Worm (Caenorhabditis elegans) whole organism, L3 larva: Measurements from ENCODE around the gene F40F8.5.

Experiments used
- R02D3.7 ChIP-seq: fragments of 150-350 bp; optimal IDR thresholded peaks from 2 replicates; lab custom pipeline; 2014; ENCODE audit warnings: missing biosample characterization, missing genetic modification characterization
- ZK546.5 ChIP-seq: sonication (generic microtip); optimal IDR thresholded peaks from 2 replicates; lab custom pipeline; 2017; ENCODE audit warnings: missing biosample characterization, missing genetic modification characterization
- aly-2 ChIP-seq: fragments of 150-350 bp; optimal IDR thresholded peaks from 2 replicates; lab custom pipeline; 2014; ENCODE audit warnings: missing biosample characterization, missing genetic modification characterization
- ama-1 ChIP-seq: fragments of 150-350 bp; optimal IDR thresholded peaks from 2 replicates; lab custom pipeline; 2018
- ceh-16 ChIP-seq: sonication (generic microtip); optimal IDR thresholded peaks from 2 replicates; lab custom pipeline; 2017; ENCODE audit warnings: missing biosample characterization, missing genetic modification characterization
- ceh-28 ChIP-seq: fragments of 150-350 bp; optimal IDR thresholded peaks from 2 replicates; lab custom pipeline; 2014; ENCODE audit warnings: missing biosample characterization, missing genetic modification reagents, missing genetic modification characterization
- ceh-82 ChIP-seq: fragments of 150-350 bp; optimal IDR thresholded peaks from 2 replicates; lab custom pipeline; 2014; ENCODE audit warnings: missing biosample characterization, missing genetic modification characterization
- ceh-9 ChIP-seq: sonication (generic microtip); optimal IDR thresholded peaks from 2 replicates; lab custom pipeline; 2018; ENCODE audit warnings: missing biosample characterization, missing genetic modification characterization
- daf-12 ChIP-seq: fragments of 150-350 bp; optimal IDR thresholded peaks from 2 replicates; lab custom pipeline; 2014; ENCODE audit warnings: missing biosample characterization, missing genetic modification reagents, missing genetic modification characterization
- elt-1 ChIP-seq: fragments of 150-350 bp; optimal IDR thresholded peaks from 2 replicates; lab custom pipeline; 2014; ENCODE audit warnings: missing biosample characterization, missing genetic modification characterization
- elt-2 ChIP-seq: sonication (generic microtip); optimal IDR thresholded peaks from 2 replicates; lab custom pipeline; 2016; ENCODE audit warnings: missing genetic modification reagents, mild to moderate bottlenecking, missing genetic modification characterization, missing compliant biosample characterization
- elt-3 ChIP-seq, 3 experiments: fragments of 150-350 bp in 1 of 3; sonication (generic microtip) in 2 of 3; optimal IDR thresholded peaks; 2 replicates in 2 of 3; 4 replicates in 1 of 3; lab custom pipeline; 2014 to 2017; ENCODE audit warnings: missing biosample characterization in 3 of 3, missing genetic modification characterization in 3 of 3
- eor-1 ChIP-seq, 2 experiments: fragments of 150-350 bp; optimal IDR thresholded peaks; 2 replicates each; lab custom pipeline; 2014 to 2018; ENCODE audit warnings: missing biosample characterization in 2 of 2, missing genetic modification characterization in 2 of 2
- fos-1 ChIP-seq: fragments of 150-350 bp; optimal IDR thresholded peaks from 2 replicates; lab custom pipeline; 2014; ENCODE audit warnings: missing biosample characterization, missing genetic modification characterization
- hmg-11 ChIP-seq: sonication (generic microtip); optimal IDR thresholded peaks from 2 replicates; lab custom pipeline; 2016; ENCODE audit warnings: missing genetic modification characterization, missing compliant biosample characterization
- lin-15B ChIP-seq: fragments of 150-350 bp; optimal IDR thresholded peaks from 2 replicates; lab custom pipeline; 2014; ENCODE audit warnings: missing biosample characterization, missing genetic modification characterization
- lin-39 ChIP-seq: fragments of 150-350 bp; optimal IDR thresholded peaks from 2 replicates; lab custom pipeline; 2018; ENCODE audit warnings: missing biosample characterization, missing genetic modification reagents, missing genetic modification characterization
- lsy-12 ChIP-seq: sonication (generic microtip); optimal IDR thresholded peaks from 2 replicates; lab custom pipeline; 2016; ENCODE audit warnings: mild to moderate bottlenecking, missing genetic modification characterization, missing compliant biosample characterization
- mdl-1 ChIP-seq: fragments of 150-350 bp; optimal IDR thresholded peaks from 2 replicates; lab custom pipeline; 2014; ENCODE audit warnings: missing biosample characterization, missing genetic modification characterization
- nfya-1 ChIP-seq: sonication (generic microtip); optimal IDR thresholded peaks from 2 replicates; lab custom pipeline; 2017; ENCODE audit warnings: missing genetic modification characterization, mild to moderate bottlenecking, missing compliant biosample characterization, antibody characterized with exemption, moderate library complexity; ENCODE audit not compliant: insufficient read depth
- nhr-23 ChIP-seq: fragments of 150-350 bp; optimal IDR thresholded peaks from 2 replicates; lab custom pipeline; 2014; ENCODE audit warnings: missing biosample characterization, missing genetic modification reagents, missing genetic modification characterization
- nhr-237 ChIP-seq: fragments of 150-350 bp; optimal IDR thresholded peaks from 2 replicates; lab custom pipeline; 2014; ENCODE audit warnings: missing biosample characterization, missing genetic modification characterization
- nhr-25 ChIP-seq: sonication (generic microtip); optimal IDR thresholded peaks from 2 replicates; lab custom pipeline; 2017; ENCODE audit warnings: missing biosample characterization, missing genetic modification characterization
- nhr-43 ChIP-seq: sonication (generic microtip); optimal IDR thresholded peaks from 2 replicates; lab custom pipeline; 2016; ENCODE audit warnings: mild to moderate bottlenecking, missing genetic modification characterization, missing compliant biosample characterization; ENCODE audit not compliant: poor library complexity, severe bottlenecking
- nhr-67 ChIP-seq: fragments of 150-350 bp; optimal IDR thresholded peaks from 2 replicates; lab custom pipeline; 2014; ENCODE audit warnings: missing biosample characterization, missing genetic modification characterization
- nhr-76 ChIP-seq: fragments of 150-350 bp; sonication (generic microtip); optimal IDR thresholded peaks from 5 replicates; lab custom pipeline; 2014; ENCODE audit warnings: missing biosample characterization, missing genetic modification characterization
- nhr-77 ChIP-seq: fragments of 150-350 bp; optimal IDR thresholded peaks from 2 replicates; lab custom pipeline; 2014; ENCODE audit warnings: missing biosample characterization, missing genetic modification characterization
- pha-4 ChIP-seq: fragments of 150-350 bp; optimal IDR thresholded peaks from 2 replicates; lab custom pipeline; 2014; ENCODE audit warnings: missing biosample characterization, missing genetic modification reagents, missing genetic modification characterization
- pqm-1 ChIP-seq: fragments of 150-350 bp; optimal IDR thresholded peaks from 2 replicates; lab custom pipeline; 2017; ENCODE audit warnings: missing biosample characterization, missing genetic modification characterization, inconsistent platforms
- sea-2 ChIP-seq: fragments of 150-350 bp; sonication (generic microtip); optimal IDR thresholded peaks from 4 replicates; lab custom pipeline; 2014; ENCODE audit warnings: missing biosample characterization, missing genetic modification reagents, missing genetic modification characterization
- skn-1 ChIP-seq: fragments of 150-350 bp; optimal IDR thresholded peaks from 2 replicates; lab custom pipeline; 2014; ENCODE audit warnings: missing biosample characterization, missing genetic modification characterization
- snpc-4 ChIP-seq: fragments of 150-350 bp; optimal IDR thresholded peaks from 2 replicates; lab custom pipeline; 2014; ENCODE audit warnings: missing biosample characterization, missing genetic modification characterization
- tbx-2 ChIP-seq: sonication (generic microtip); optimal IDR thresholded peaks from 2 replicates; lab custom pipeline; 2016; ENCODE audit warnings: mild to moderate bottlenecking, missing genetic modification characterization, missing compliant biosample characterization
- unc-39 ChIP-seq: sonication (generic microtip); optimal IDR thresholded peaks from 4 replicates; lab custom pipeline; 2017; ENCODE audit warnings: missing biosample characterization, missing genetic modification characterization
- unc-62 ChIP-seq: fragments of 150-350 bp; sonication (generic microtip); optimal IDR thresholded peaks from 4 replicates; lab custom pipeline; 2014; ENCODE audit warnings: missing biosample characterization, missing genetic modification reagents, missing genetic modification characterization

F40F8.5 gene

DNA sequence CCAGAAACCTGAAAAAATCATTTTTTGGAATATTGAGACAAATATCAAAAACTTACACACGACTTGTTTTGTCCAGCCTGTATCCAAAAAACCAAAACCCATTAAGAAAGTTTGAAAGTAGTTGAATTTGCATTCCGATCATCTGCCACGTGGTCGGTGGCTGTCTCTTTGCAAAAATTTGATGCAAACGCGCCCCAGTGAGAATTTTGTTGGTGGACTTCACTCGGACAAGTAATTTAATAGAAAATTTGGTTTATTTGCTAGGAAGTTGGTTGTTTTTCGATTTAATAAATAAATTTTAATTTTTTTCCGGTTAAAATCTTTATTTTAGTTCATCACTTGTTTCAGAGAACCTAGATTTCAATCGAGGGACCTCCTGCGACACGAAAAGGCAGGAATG, 40.6 kb upstream of the F40F8.5 start:
- TF ChIP-seq ceh-9 (tag; lab: Kevin White, UChicago), result no peak
- no peak for TF ChIP-seq pha-4 (tag; lab: Kevin White, UChicago)
- no peak for TF ChIP-seq elt-1 (tag; lab: Kevin White, UChicago)
- TF ChIP-seq tbx-2 (tag; lab: Kevin White, UChicago), result no peak
- TF ChIP-seq ZK546.5, result no peak
- TF ChIP-seq mdl-1 (tag; lab: Kevin White, UChicago), result no peak
- TF ChIP-seq hmg-11, result no peak
- no peak for TF ChIP-seq fos-1 (tag; lab: Kevin White, UChicago)
- TF ChIP-seq sea-2 (GFP tag; lab: Kevin White, UChicago), result no peak
- no peak for TF ChIP-seq snpc-4 (tag; lab: Kevin White, UChicago)

DNA sequence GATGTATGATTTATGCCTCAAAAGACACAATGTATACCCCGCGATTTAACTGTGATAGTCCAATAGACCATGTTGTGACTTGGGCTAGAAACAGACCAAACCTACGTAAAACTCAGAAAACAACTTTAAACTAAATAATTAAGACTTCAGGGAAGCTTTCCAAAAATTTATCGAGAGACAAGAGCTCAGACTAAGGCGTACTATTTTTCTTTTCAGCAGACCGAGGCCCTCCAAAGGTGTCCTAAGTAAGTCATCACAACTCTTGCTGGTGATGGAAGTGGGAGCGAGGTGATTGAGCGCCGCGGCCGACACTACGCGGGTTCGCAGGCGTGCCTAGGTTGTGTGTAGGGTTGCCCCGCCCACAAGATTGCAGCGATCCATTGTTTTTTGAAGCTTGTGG, 32.3 kb upstream of the F40F8.5 start:
- TF ChIP-seq lin-39 (peak; percentile 28), aly-2 (tag; lab: Kevin White, UChicago) (peak; percentile 78), daf-12 (tag; lab: Kevin White, UChicago) (no peak), nhr-77 (tag; lab: Kevin White, UChicago) (peak; percentile 43), pha-4 (tag; lab: Kevin White, UChicago) (peak; percentile 34), lsy-12 (peak; percentile 65), snpc-4 (tag; lab: Kevin White, UChicago) (peak; percentile 99), tbx-2 (tag; lab: Kevin White, UChicago) (peak; percentile 36), elt-3 (tag; optimal IDR thresholded peaks at IDR 0.05; lab: Kevin White, UChicago) (no peak), skn-1 (tag; lab: Kevin White, UChicago) (peak; percentile 44), unc-62 (GFP tag; lab: Kevin White, UChicago) (no peak), R02D3.7 (peak; percentile 54), nhr-237 (tag; lab: Kevin White, UChicago) (no peak), elt-2 (tag; lab: Kevin White, UChicago) (peak; percentile 50), unc-39 (no peak), nhr-67 (tag; lab: Kevin White, UChicago) (no peak), ceh-82 (tag; lab: Kevin White, UChicago) (peak; percentile 21), lin-15B (peak; percentile 40), hmg-11 (peak; percentile 51), nhr-23 (tag; lab: Kevin White, UChicago) (peak; percentile 70), elt-1 (tag; lab: Kevin White, UChicago) (no peak), nfya-1 (tag; lab: Kevin White, UChicago) (peak; percentile 73), ama-1 (peak; percentile 96), nhr-43 (tag; lab: Kevin White, UChicago) (peak; percentile 91), ceh-28 (peak; percentile 48), nhr-25 (tag; lab: Kevin White, UChicago) (peak; percentile 65)

DNA sequence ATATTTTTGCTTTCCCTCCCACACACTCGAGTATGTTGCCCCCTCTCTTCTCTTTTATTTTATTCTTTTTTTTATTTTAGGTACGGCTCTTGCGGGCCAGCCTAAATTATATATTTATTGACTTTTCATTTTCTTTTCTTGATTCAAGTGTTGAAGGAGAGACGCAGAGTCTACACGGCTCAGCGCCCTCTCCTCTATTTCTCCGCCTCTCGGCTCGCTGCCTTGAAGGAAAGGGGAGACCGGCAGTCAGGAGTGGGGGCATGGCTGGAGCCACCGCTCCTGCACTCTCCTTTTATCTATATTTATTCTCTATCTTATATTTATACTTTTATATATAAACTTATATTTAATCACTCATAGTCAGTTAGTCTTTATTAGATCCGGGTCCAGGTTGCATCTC, 31.7 kb upstream of the F40F8.5 start:
- TF ChIP-seq pqm-1 (tag; lab: Kevin White, UChicago), result no peak
- peak; percentile 69 for TF ChIP-seq snpc-4 (tag; lab: Kevin White, UChicago)
- peak; percentile 40 for TF ChIP-seq nfya-1 (tag; lab: Kevin White, UChicago)
- TF ChIP-seq pha-4 (tag; lab: Kevin White, UChicago), result peak; percentile 43
- no peak for TF ChIP-seq lsy-12
- TF ChIP-seq, all 47 proteins: peak for 3

DNA sequence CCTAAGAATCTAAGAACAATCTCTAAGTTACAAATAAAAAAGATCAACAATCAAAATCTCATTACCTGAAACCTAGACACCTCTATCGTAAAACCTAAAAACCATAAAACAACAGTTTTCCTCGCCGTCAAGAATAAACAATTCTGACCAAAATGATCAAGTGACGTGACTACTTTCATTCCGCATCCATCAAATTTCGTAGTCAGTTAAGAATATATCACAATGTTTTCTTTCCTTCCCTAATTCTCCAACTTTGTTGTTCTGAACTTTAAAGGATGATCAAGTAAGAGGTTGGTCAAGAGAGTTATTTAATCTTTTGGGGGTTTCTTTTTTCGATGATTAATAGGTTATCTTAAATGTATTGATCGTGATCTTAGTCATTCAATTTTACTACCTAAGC, 28.6 kb upstream of the F40F8.5 start:
- TF ChIP-seq ceh-16 (tag; lab: Kevin White, UChicago) (no peak), eor-1 (tag; optimal IDR thresholded peaks at IDR 0.05; lab: Kevin White, UChicago) (no peak), nhr-76 (tag; lab: Kevin White, UChicago) (no peak), hmg-11 (no peak)

DNA sequence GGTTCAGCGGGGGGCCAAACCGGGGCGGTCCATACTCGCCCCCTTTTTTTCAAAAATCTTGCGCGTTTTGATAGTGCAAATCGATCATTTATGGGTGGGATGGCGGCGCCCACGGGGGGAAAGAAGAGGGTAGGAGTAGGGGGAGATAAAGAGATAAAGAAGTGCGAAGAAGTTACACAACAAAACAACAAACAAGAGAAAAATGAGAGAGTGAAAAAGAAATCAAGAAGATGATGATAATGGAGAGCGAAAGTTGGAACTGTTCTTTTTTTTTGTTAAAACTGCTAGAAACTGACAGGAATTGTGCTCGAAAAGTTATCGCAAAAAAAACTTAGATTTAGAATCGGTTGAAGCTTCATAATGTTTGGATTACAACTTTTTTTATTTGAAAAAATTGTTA, 27.7 kb upstream of the F40F8.5 start, which contains the start of gene ptr-13:
Gene ptr-13, minus strand, starts transcription at position 92 of the 400 bp plus-strand sequence.
- peak in 1 of 3 experiments; percentile 24 for TF ChIP-seq elt-3 (tag; optimal IDR thresholded peaks at IDR 0.05; lab: Kevin White, UChicago)
- TF ChIP-seq ceh-28, result no peak
